Worm (Caenorhabditis elegans) whole organism, L3 larva: ENCODE results near the gene glb-15.

Experiments used
- aly-2 ChIP-seq: fragments of 150-350 bp; optimal IDR thresholded peaks from 2 replicates; lab custom pipeline; 2014; ENCODE audit warnings: missing biosample characterization, missing genetic modification characterization
- ama-1 ChIP-seq: fragments of 150-350 bp; optimal IDR thresholded peaks from 2 replicates; lab custom pipeline; 2018
- ceh-28 ChIP-seq: fragments of 150-350 bp; optimal IDR thresholded peaks from 2 replicates; lab custom pipeline; 2014; ENCODE audit warnings: missing biosample characterization, missing genetic modification reagents, missing genetic modification characterization
- ceh-82 ChIP-seq: fragments of 150-350 bp; optimal IDR thresholded peaks from 2 replicates; lab custom pipeline; 2014; ENCODE audit warnings: missing biosample characterization, missing genetic modification characterization
- ceh-9 ChIP-seq: sonication (generic microtip); optimal IDR thresholded peaks from 2 replicates; lab custom pipeline; 2018; ENCODE audit warnings: missing biosample characterization, missing genetic modification characterization
- egl-27 ChIP-seq: sonication (generic microtip); optimal IDR thresholded peaks from 4 replicates; lab custom pipeline; 2017; ENCODE audit warnings: missing biosample characterization, missing genetic modification reagents, missing genetic modification characterization
- elt-1 ChIP-seq: fragments of 150-350 bp; optimal IDR thresholded peaks from 2 replicates; lab custom pipeline; 2014; ENCODE audit warnings: missing biosample characterization, missing genetic modification characterization
- elt-2 ChIP-seq: sonication (generic microtip); optimal IDR thresholded peaks from 2 replicates; lab custom pipeline; 2016; ENCODE audit warnings: missing genetic modification reagents, mild to moderate bottlenecking, missing genetic modification characterization, missing compliant biosample characterization
- elt-3 ChIP-seq, 3 experiments: fragments of 150-350 bp in 1 of 3; sonication (generic microtip) in 2 of 3; optimal IDR thresholded peaks; 2 replicates in 2 of 3; 4 replicates in 1 of 3; lab custom pipeline; 2014 to 2017; ENCODE audit warnings: missing biosample characterization in 3 of 3, missing genetic modification characterization in 3 of 3
- eor-1 ChIP-seq, 2 experiments: fragments of 150-350 bp; optimal IDR thresholded peaks; 2 replicates each; lab custom pipeline; 2014 to 2018; ENCODE audit warnings: missing biosample characterization in 2 of 2, missing genetic modification characterization in 2 of 2
- fkh-10 ChIP-seq: sonication (generic microtip); optimal IDR thresholded peaks from 2 replicates; lab custom pipeline; 2017; ENCODE audit warnings: missing biosample characterization, missing genetic modification reagents, missing genetic modification characterization
- fkh-2 ChIP-seq: fragments of 150-350 bp; optimal IDR thresholded peaks from 2 replicates; lab custom pipeline; 2014; ENCODE audit warnings: missing biosample characterization, missing genetic modification reagents, missing genetic modification characterization
- fos-1 ChIP-seq: fragments of 150-350 bp; optimal IDR thresholded peaks from 2 replicates; lab custom pipeline; 2014; ENCODE audit warnings: missing biosample characterization, missing genetic modification characterization
- hmg-11 ChIP-seq: sonication (generic microtip); optimal IDR thresholded peaks from 2 replicates; lab custom pipeline; 2016; ENCODE audit warnings: missing genetic modification characterization, missing compliant biosample characterization
- jun-1 ChIP-seq: fragments of 150-350 bp; optimal IDR thresholded peaks from 2 replicates; lab custom pipeline; 2014; ENCODE audit warnings: missing biosample characterization, missing genetic modification reagents, missing genetic modification characterization
- lin-39 ChIP-seq: fragments of 150-350 bp; optimal IDR thresholded peaks from 2 replicates; lab custom pipeline; 2018; ENCODE audit warnings: missing biosample characterization, missing genetic modification reagents, missing genetic modification characterization
- mdl-1 ChIP-seq: fragments of 150-350 bp; optimal IDR thresholded peaks from 2 replicates; lab custom pipeline; 2014; ENCODE audit warnings: missing biosample characterization, missing genetic modification characterization
- nhr-11 ChIP-seq: fragments of 150-350 bp; optimal IDR thresholded peaks from 2 replicates; lab custom pipeline; 2014; ENCODE audit warnings: missing biosample characterization, missing genetic modification characterization
- nhr-12 ChIP-seq: fragments of 150-350 bp; optimal IDR thresholded peaks from 2 replicates; lab custom pipeline; 2014; ENCODE audit warnings: missing biosample characterization, missing genetic modification characterization
- nhr-23 ChIP-seq: fragments of 150-350 bp; optimal IDR thresholded peaks from 2 replicates; lab custom pipeline; 2014; ENCODE audit warnings: missing biosample characterization, missing genetic modification reagents, missing genetic modification characterization
- nhr-28 ChIP-seq: fragments of 150-350 bp; optimal IDR thresholded peaks from 2 replicates; lab custom pipeline; 2014; ENCODE audit warnings: missing biosample characterization, missing genetic modification characterization
- nhr-67 ChIP-seq: fragments of 150-350 bp; optimal IDR thresholded peaks from 2 replicates; lab custom pipeline; 2014; ENCODE audit warnings: missing biosample characterization, missing genetic modification characterization
- nhr-76 ChIP-seq: fragments of 150-350 bp; sonication (generic microtip); optimal IDR thresholded peaks from 5 replicates; lab custom pipeline; 2014; ENCODE audit warnings: missing biosample characterization, missing genetic modification characterization
- pha-4 ChIP-seq: fragments of 150-350 bp; optimal IDR thresholded peaks from 2 replicates; lab custom pipeline; 2014; ENCODE audit warnings: missing biosample characterization, missing genetic modification reagents, missing genetic modification characterization
- pqm-1 ChIP-seq: fragments of 150-350 bp; optimal IDR thresholded peaks from 2 replicates; lab custom pipeline; 2017; ENCODE audit warnings: missing biosample characterization, missing genetic modification characterization, inconsistent platforms
- sea-2 ChIP-seq: fragments of 150-350 bp; sonication (generic microtip); optimal IDR thresholded peaks from 4 replicates; lab custom pipeline; 2014; ENCODE audit warnings: missing biosample characterization, missing genetic modification reagents, missing genetic modification characterization
- snpc-4 ChIP-seq: fragments of 150-350 bp; optimal IDR thresholded peaks from 2 replicates; lab custom pipeline; 2014; ENCODE audit warnings: missing biosample characterization, missing genetic modification characterization
- tbx-2 ChIP-seq: sonication (generic microtip); optimal IDR thresholded peaks from 2 replicates; lab custom pipeline; 2016; ENCODE audit warnings: mild to moderate bottlenecking, missing genetic modification characterization, missing compliant biosample characterization
- unc-39 ChIP-seq: sonication (generic microtip); optimal IDR thresholded peaks from 4 replicates; lab custom pipeline; 2017; ENCODE audit warnings: missing biosample characterization, missing genetic modification characterization
- ztf-11 ChIP-seq: fragments of 150-350 bp; optimal IDR thresholded peaks from 2 replicates; lab custom pipeline; 2014; ENCODE audit warnings: missing biosample characterization, missing genetic modification characterization

glb-15 gene

ce11 chrV:11637191-11637590, 19.1 kb upstream of the glb-15 start, which contains the start of gene sipa-1:
Gene sipa-1, minus strand, starts transcription at chrV:11637291.
- TF ChIP-seq jun-1: no peak
- no peak for TF ChIP-seq ceh-9 (tag; lab: Kevin White, UChicago)
- no peak for TF ChIP-seq elt-3 (tag; optimal IDR thresholded peaks at IDR 0.05; lab: Kevin White, UChicago)
- TF ChIP-seq nhr-76: no peak
- TF ChIP-seq sea-2 (GFP tag; lab: Kevin White, UChicago): no peak
- no peak for TF ChIP-seq mdl-1 (tag; lab: Kevin White, UChicago)
- no peak for TF ChIP-seq fkh-2 (tag; lab: Kevin White, UChicago)
- TF ChIP-seq nhr-23 (tag; lab: Kevin White, UChicago): no peak
- TF ChIP-seq hmg-11: no peak
- TF ChIP-seq snpc-4 (tag; lab: Kevin White, UChicago): no peak

ce11 chrV:11635587-11635986, 17.5 kb upstream of the glb-15 start:
- TF ChIP-seq nhr-28 (tag; lab: Kevin White, UChicago): no peak

ce11 chrV:11631128-11631527, 13.1 kb upstream of the glb-15 start:
- no peak for TF ChIP-seq nhr-76
- TF ChIP-seq unc-39 (tag; lab: Kevin White, UChicago): no peak
- TF ChIP-seq ceh-82: no peak
- no peak for TF ChIP-seq nhr-67 (tag; lab: Kevin White, UChicago)
- TF ChIP-seq nhr-11 (tag; lab: Kevin White, UChicago): no peak
- TF ChIP-seq snpc-4 (tag; lab: Kevin White, UChicago): no peak
- TF ChIP-seq nhr-28 (tag; lab: Kevin White, UChicago): no peak
- TF ChIP-seq egl-27 (tag; lab: Kevin White, UChicago): no peak
- no peak for TF ChIP-seq tbx-2
- TF ChIP-seq fos-1 (tag; lab: Kevin White, UChicago): no peak
- TF ChIP-seq lin-39 (tag; lab: Kevin White, UChicago): no peak
- no peak for TF ChIP-seq ceh-9 (tag; lab: Kevin White, UChicago)

- TF ChIP-seq pqm-1 (tag; lab: Kevin White, UChicago) (peak; percentile 59), nhr-12 (tag; lab: Kevin White, UChicago) (no peak), fkh-10 (GFP tag; lab: Kevin White, UChicago) (no peak), elt-2 (tag; lab: Kevin White, UChicago) (peak; percentile 92), snpc-4 (tag; lab: Kevin White, UChicago) (no peak)
- TF ChIP-seq, all 47 proteins: peak for 2
Measured at ce11 chrV:11629222-11630026, 11.4 kb upstream of the glb-15 start, which contains the start of gene F35B12.10. Gene F35B12.10, minus strand, starts transcription at chrV:11629272.

DNA sequence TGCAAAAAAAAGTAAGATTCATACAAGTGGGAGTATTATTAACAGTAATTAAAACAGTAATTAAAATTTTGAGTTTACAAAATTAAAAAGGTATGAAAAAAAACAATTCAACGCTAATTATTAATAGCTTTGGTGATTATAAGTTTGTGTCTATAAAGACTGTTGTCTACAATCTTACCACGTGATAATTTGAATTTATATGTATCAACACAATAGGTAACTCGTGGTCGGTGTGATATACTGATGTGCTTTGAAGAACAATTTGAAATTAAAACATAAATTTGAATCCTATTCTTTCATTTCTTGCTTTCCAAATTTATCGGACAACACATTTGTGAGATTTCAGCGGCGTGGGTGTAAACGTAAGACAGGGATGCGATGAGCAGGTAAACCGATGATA, 9.8 kb upstream of the glb-15 start:
- no peak for TF ChIP-seq pqm-1 (tag; lab: Kevin White, UChicago)
- no peak for TF ChIP-seq aly-2 (tag; lab: Kevin White, UChicago)
- TF ChIP-seq hmg-11: no peak
- no peak for TF ChIP-seq ama-1 (lab: Kevin White, UChicago)
- no peak for TF ChIP-seq fos-1 (tag; lab: Kevin White, UChicago)
- no peak for TF ChIP-seq eor-1 (tag; optimal IDR thresholded peaks at IDR 0.05; lab: Kevin White, UChicago)
- TF ChIP-seq elt-2 (tag; lab: Kevin White, UChicago): peak; percentile 25
- peak; percentile 15 for TF ChIP-seq pha-4 (tag; lab: Kevin White, UChicago)
- no peak for TF ChIP-seq ceh-28 (tag; lab: Kevin White, UChicago)

DNA sequence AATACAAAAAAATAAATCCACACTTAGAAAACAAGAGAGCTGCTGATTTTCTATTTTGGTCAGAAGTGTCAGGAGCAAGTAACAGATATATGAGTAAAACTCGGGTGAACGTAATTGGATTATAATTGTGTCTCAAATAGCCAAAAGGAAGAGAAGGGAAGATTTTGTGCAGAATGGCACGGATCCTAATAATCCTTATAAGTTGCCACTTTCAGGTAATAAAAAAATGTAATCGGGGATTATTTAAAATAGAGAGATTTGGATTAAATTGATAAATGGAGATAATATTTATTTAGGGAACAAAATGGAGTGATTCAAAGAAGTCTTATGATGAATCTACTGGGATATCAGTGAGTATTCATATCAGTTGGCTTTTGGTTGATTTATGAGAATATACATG, 6.9 kb upstream of the glb-15 start:
- TF ChIP-seq ceh-28 (tag; lab: Kevin White, UChicago): no peak
- TF ChIP-seq lin-39 (tag; lab: Kevin White, UChicago): no peak
- TF ChIP-seq egl-27 (tag; lab: Kevin White, UChicago): no peak
- TF ChIP-seq aly-2 (tag; lab: Kevin White, UChicago): no peak
- no peak for TF ChIP-seq nhr-67 (tag; lab: Kevin White, UChicago)
- TF ChIP-seq sea-2 (GFP tag; lab: Kevin White, UChicago): no peak
- TF ChIP-seq ztf-11 (tag; lab: Kevin White, UChicago): no peak
- no peak for TF ChIP-seq elt-1 (tag; lab: Kevin White, UChicago)
- no peak for TF ChIP-seq pha-4 (tag; lab: Kevin White, UChicago)
- TF ChIP-seq, all 47 proteins: peak for 0
